Worm (Caenorhabditis elegans): ENCODE results near the gene C01G6.9.

- TF ChIP-seq lin-39 (tag; optimal IDR thresholded peaks at IDR 0.05) (no peak), snpc-4 (tag; optimal IDR thresholded peaks at IDR 0.05) (no peak), egl-27 (tag; optimal IDR thresholded peaks at IDR 0.05) (no peak), jun-1 (tag; optimal IDR thresholded peaks at IDR 0.05) (no peak), elt-1 (tag; optimal IDR thresholded peaks at IDR 0.05) (no peak), mdl-1 (tag; optimal IDR thresholded peaks at IDR 0.05) (no peak), nhr-76 (tag; optimal IDR thresholded peaks at IDR 0.05) (no peak)
These were observed 17.7 kb upstream of the C01G6.9 start for ce11 chrII:9313335-9313734.

All from whole organism, L3 larva.